Worm (Caenorhabditis elegans): ENCODE data around the gene T12A2.3.

ce11 chrIII:6210215-6210822 lies 30.3 kb upstream of the T12A2.3 start:
- TF ChIP-seq aly-1 (tag; optimal IDR thresholded peaks at IDR 0.05) (no peak), ets-7 (tag; optimal IDR thresholded peaks at IDR 0.05) (no peak), ama-1 (optimal IDR thresholded peaks at IDR 0.05) (no peak), ceh-13 (GFP tag; optimal IDR thresholded peaks at IDR 0.05) (no peak), tbx-11 (GFP tag; IDR thresholded peaks at IDR 0.05) (no peak), scrt-1 (GFP tag; IDR thresholded peaks at IDR 0.05) (no peak), B0310.2 (tag; optimal IDR thresholded peaks at IDR 0.05) (no peak), tra-4 (tag; optimal IDR thresholded peaks at IDR 0.05) (no peak), F13C5.2 (tag; optimal IDR thresholded peaks at IDR 0.05) (no peak), flt-1 (GFP tag; IDR thresholded peaks at IDR 0.05) (no peak), hnd-1 (tag; optimal IDR thresholded peaks at IDR 0.05) (no peak), ceh-36 (tag; optimal IDR thresholded peaks at IDR 0.05) (no peak)

Measured in whole organism, early embryonic.